Worm (Caenorhabditis elegans) whole organism, L1 larva: ENCODE results near the gene dhs-19.

Source experiments
- ceh-8 ChIP-seq: fragments of 200-800 bp; sonication (Bioruptor generic); optimal IDR thresholded peaks from 2 replicates; lab custom pipeline; 2018; ENCODE audit warnings: mild to moderate bottlenecking, missing genetic modification characterization, moderate library complexity, missing compliant biosample characterization
- dpl-1 ChIP-seq, 3 experiments: fragments of 150-350 bp in 2 of 3; sonication (generic microtip) in 1 of 3; optimal IDR thresholded peaks; 2 replicates each; lab custom pipeline; 2014 to 2017; ENCODE audit warnings: missing biosample characterization in 3 of 3, missing genetic modification characterization in 3 of 3, missing genetic modification reagents in 3 of 3
- fos-1 ChIP-seq: fragments of 150-350 bp; optimal IDR thresholded peaks from 2 replicates; lab custom pipeline; 2014; ENCODE audit warnings: missing biosample characterization, missing genetic modification characterization
- mdl-1 ChIP-seq, 2 experiments: fragments of 150-350 bp; optimal IDR thresholded peaks; 2 replicates each; lab custom pipeline; 2014 to 2017; ENCODE audit warnings: missing biosample characterization in 2 of 2, missing genetic modification characterization in 2 of 2, inconsistent platforms in 1 of 2
- nhr-90 ChIP-seq: sonication (generic microtip); optimal IDR thresholded peaks from 2 replicates; lab custom pipeline; 2016; ENCODE audit warnings: mild to moderate bottlenecking, missing genetic modification characterization, missing compliant biosample characterization; ENCODE audit not compliant: poor library complexity

DNA sequence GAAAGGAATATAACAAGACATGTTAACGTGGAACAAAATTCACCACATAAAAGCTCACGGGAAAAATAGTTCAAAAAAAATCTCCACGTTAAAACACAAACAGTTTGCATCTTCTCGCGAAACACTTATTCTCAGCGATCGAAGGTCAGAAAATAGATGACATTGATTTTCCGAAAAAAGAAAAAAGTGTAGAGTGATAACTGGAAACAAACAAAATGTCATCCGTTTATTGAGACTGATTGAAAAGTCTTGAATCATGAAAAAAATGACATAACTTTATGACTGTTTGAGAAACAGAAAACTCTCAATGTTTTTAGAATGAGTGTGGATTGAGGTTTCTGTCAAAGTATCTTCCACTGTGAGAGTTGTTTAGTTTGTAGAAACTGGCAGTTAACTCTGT, 27.5 kb upstream of the dhs-19 start, which contains the start of gene C55A6.4:
- TF ChIP-seq dpl-1 (GFP tag; optimal IDR thresholded peaks at IDR 0.05; lab: Kevin White, UChicago): no peak
- no peak for TF ChIP-seq mdl-1 (tag; optimal IDR thresholded peaks at IDR 0.05; lab: Kevin White, UChicago)
- TF ChIP-seq ceh-8: no peak
- no peak for TF ChIP-seq nhr-90 (tag; lab: Kevin White, UChicago)
- TF ChIP-seq fos-1 (tag; lab: Kevin White, UChicago): no peak
